Fruit fly (Drosophila melanogaster) whole organism, embryonic: Measurements from ENCODE around the gene Send1.

Experiments used
- Blimp-1 ChIP-seq: fragments of 200-800 bp; sonication (Bioruptor generic); optimal IDR thresholded peaks from 3 replicates; lab custom pipeline; 2018; ENCODE audit warnings: missing biosample characterization, missing genetic modification characterization, mild to moderate bottlenecking, moderate library complexity, missing genetic modification reagents
- CG10147 ChIP-seq: fragments of 200-800 bp; sonication (Bioruptor generic); optimal IDR thresholded peaks from 2 replicates; lab custom pipeline; 2019; ENCODE audit warnings: missing biosample characterization, mild to moderate bottlenecking, missing genetic modification characterization, moderate library complexity
- CG12071 ChIP-seq: fragments of 200-800 bp; sonication (Bioruptor generic); optimal IDR thresholded peaks from 3 replicates; lab custom pipeline; 2018; ENCODE audit warnings: missing biosample characterization, mild to moderate bottlenecking, missing genetic modification characterization
- CG1233 ChIP-seq: fragments of 200-800 bp; sonication (Bioruptor generic); optimal IDR thresholded peaks from 4 replicates; lab custom pipeline; 2018; ENCODE audit warnings: missing biosample characterization, mild to moderate bottlenecking, missing genetic modification characterization
- CG12391 ChIP-seq: fragments of 200-800 bp; sonication (Bioruptor generic); optimal IDR thresholded peaks from 3 replicates; lab custom pipeline; 2018; ENCODE audit warnings: missing biosample characterization, mild to moderate bottlenecking, missing genetic modification characterization, moderate library complexity
- CG18619 ChIP-seq: fragments of 200-800 bp; sonication (Bioruptor generic); optimal IDR thresholded peaks from 3 replicates; lab custom pipeline; 2017; ENCODE audit warnings: missing biosample characterization, mild to moderate bottlenecking, missing genetic modification characterization
- CG30431 ChIP-seq: fragments of 200-800 bp; sonication (Bioruptor generic); optimal IDR thresholded peaks from 2 replicates; lab custom pipeline; 2017; ENCODE audit warnings: missing biosample characterization, missing genetic modification characterization
- CG31441 ChIP-seq: fragments of 200-800 bp; sonication (Bioruptor generic); IDR thresholded peaks from 2 replicates; pipeline ENCODE4 v1.3.6; 2022; ENCODE audit warnings: missing biosample characterization, missing genetic modification characterization
- CG3847 ChIP-seq: fragments of 200-800 bp; sonication (Bioruptor generic); IDR thresholded peaks from 2 replicates; pipeline ENCODE4 v1.3.6; 2022; ENCODE audit warnings: missing biosample characterization, missing genetic modification characterization
- CG42726 ChIP-seq: fragments of 200-800 bp; sonication (Bioruptor generic); IDR thresholded peaks from 2 replicates; pipeline ENCODE4 v1.3.6; 2022; ENCODE audit warnings: missing biosample characterization, missing genetic modification characterization; ENCODE audit not compliant: partially characterized antibody
- CG8388 ChIP-seq: fragments of 200-800 bp; sonication (Bioruptor generic); optimal IDR thresholded peaks from 2 replicates; lab custom pipeline; 2019; ENCODE audit warnings: missing biosample characterization, mild to moderate bottlenecking, missing genetic modification characterization, moderate library complexity
- CG9727 ChIP-seq: fragments of 200-800 bp; sonication (Bioruptor generic); optimal IDR thresholded peaks from 3 replicates; lab custom pipeline; 2017; ENCODE audit warnings: missing biosample characterization, mild to moderate bottlenecking, missing genetic modification characterization
- CG9932 ChIP-seq: fragments of 200-800 bp; sonication (Bioruptor generic); IDR thresholded peaks from 2 replicates; pipeline ENCODE4 v1.3.6; 2022; ENCODE audit warnings: missing biosample characterization, missing genetic modification characterization
- D ChIP-seq, 2 experiments: fragments of 200-800 bp in 1 of 2; fragments of >200 bp in 1 of 2; sonication (Bioruptor generic) in 1 of 2; optimal IDR thresholded peaks; 2 replicates in 1 of 2; 3 replicates in 1 of 2; lab custom pipeline; 2017; ENCODE audit warnings: mild to moderate bottlenecking in 1 of 2, missing biosample characterization in 1 of 2, missing genetic modification characterization in 1 of 2, missing genetic modification reagents in 1 of 2
- Dip2 ChIP-seq: fragments of 200-800 bp; sonication (Bioruptor generic); IDR thresholded peaks from 2 replicates; pipeline ENCODE4 v1.3.6; 2022; ENCODE audit warnings: missing biosample characterization, missing genetic modification characterization
- Doc3 ChIP-seq: fragments of 200-800 bp; sonication (Bioruptor generic); IDR thresholded peaks from 3 replicates; pipeline ENCODE4 v1.3.6; 2022; ENCODE audit warnings: missing biosample characterization, missing genetic modification characterization; ENCODE audit not compliant: partially characterized antibody
- Dp ChIP-seq: fragments of 200-800 bp; sonication (Bioruptor generic); optimal IDR thresholded peaks from 2 replicates; lab custom pipeline; 2018; ENCODE audit warnings: missing biosample characterization, mild to moderate bottlenecking, missing genetic modification characterization, moderate library complexity
- Ets97D ChIP-seq: fragments of 200-800 bp; sonication (Bioruptor generic); optimal IDR thresholded peaks from 3 replicates; lab custom pipeline; 2016; ENCODE audit warnings: missing biosample characterization, missing genetic modification characterization
- Hand ChIP-seq: fragments of 200-800 bp; sonication (Bioruptor generic); optimal IDR thresholded peaks from 2 replicates; lab custom pipeline; 2017; ENCODE audit warnings: mild to moderate bottlenecking, missing biosample characterization, missing genetic modification reagents, missing genetic modification characterization
- Hey ChIP-seq: fragments of 200-800 bp; sonication (Bioruptor generic); optimal IDR thresholded peaks from 3 replicates; lab custom pipeline; 2018; ENCODE audit warnings: missing biosample characterization, mild to moderate bottlenecking, missing genetic modification characterization
- Myb ChIP-seq: fragments of 200-800 bp; sonication (Bioruptor generic); optimal IDR thresholded peaks from 2 replicates; lab custom pipeline; 2016; ENCODE audit warnings: missing biosample characterization, missing genetic modification characterization
- NC2α ChIP-seq: fragments of 200-800 bp; sonication (Bioruptor generic); optimal IDR thresholded peaks from 2 replicates; lab custom pipeline; 2016; ENCODE audit warnings: missing biosample characterization, missing genetic modification characterization
- Taf1 ChIP-seq: fragments of 200-800 bp; sonication (Bioruptor generic); IDR thresholded peaks from 2 replicates; pipeline ENCODE4 v1.3.6; 2022; ENCODE audit warnings: missing biosample characterization, missing genetic modification characterization
- Tbp ChIP-seq: fragments of >200 bp; optimal IDR thresholded peaks from 2 replicates; lab custom pipeline; 2018; ENCODE audit warnings: missing biosample characterization, missing genetic modification characterization
- al ChIP-seq: fragments of 200-800 bp; sonication (Bioruptor generic); IDR thresholded peaks from 2 replicates; pipeline ENCODE4 v1.3.6; 2022; ENCODE audit warnings: missing biosample characterization, missing genetic modification characterization
- bab2 ChIP-seq: fragments of 200-800 bp; sonication (Bioruptor generic); optimal IDR thresholded peaks from 2 replicates; lab custom pipeline; 2016; ENCODE audit warnings: missing biosample characterization, missing genetic modification characterization
- cg ChIP-seq: fragments of 200-800 bp; sonication (Bioruptor generic); optimal IDR thresholded peaks from 3 replicates; lab custom pipeline; 2019; ENCODE audit warnings: missing biosample characterization, mild to moderate bottlenecking, missing genetic modification characterization, moderate library complexity
- chif ChIP-seq, 2 experiments: fragments of 200-800 bp; sonication (Bioruptor generic); optimal IDR thresholded peaks; 3 replicates each; lab custom pipeline; 2016; ENCODE audit warnings: missing biosample characterization in 2 of 2, missing genetic modification characterization in 2 of 2
- da ChIP-seq: fragments of 200-800 bp; sonication (Bioruptor generic); optimal IDR thresholded peaks from 2 replicates; lab custom pipeline; 2016; ENCODE audit warnings: missing biosample characterization, missing genetic modification characterization
- dan ChIP-seq: fragments of 200-800 bp; sonication (Bioruptor generic); IDR thresholded peaks from 2 replicates; pipeline ENCODE4 v1.3.6; 2022; ENCODE audit warnings: missing biosample characterization, missing genetic modification characterization
- fd102C ChIP-seq: fragments of 200-800 bp; sonication (Bioruptor generic); optimal IDR thresholded peaks from 2 replicates; lab custom pipeline; 2018; ENCODE audit warnings: missing biosample characterization, mild to moderate bottlenecking, missing genetic modification characterization, moderate library complexity
- gce ChIP-seq: fragments of 200-800 bp; sonication (Bioruptor generic); IDR thresholded peaks from 3 replicates; pipeline ENCODE4 v1.3.6; 2022; ENCODE audit warnings: missing biosample characterization, missing genetic modification characterization
- gcm2 ChIP-seq: fragments of 200-800 bp; sonication (Bioruptor generic); optimal IDR thresholded peaks from 2 replicates; lab custom pipeline; 2016; ENCODE audit warnings: missing biosample characterization, missing genetic modification characterization
- nmo ChIP-seq: fragments of 200-800 bp; sonication (Bioruptor generic); optimal IDR thresholded peaks from 2 replicates; lab custom pipeline; 2018; ENCODE audit warnings: missing biosample characterization, mild to moderate bottlenecking, missing genetic modification characterization, moderate library complexity
- org-1 ChIP-seq: fragments of 200-800 bp; sonication (Bioruptor generic); optimal IDR thresholded peaks from 2 replicates; lab custom pipeline; 2017; ENCODE audit warnings: missing biosample characterization, missing genetic modification characterization
- pita ChIP-seq: fragments of 200-800 bp; sonication (Bioruptor generic); optimal IDR thresholded peaks from 2 replicates; lab custom pipeline; 2017; ENCODE audit warnings: missing biosample characterization, mild to moderate bottlenecking, missing genetic modification characterization
- pros ChIP-seq: fragments of 200-800 bp; sonication (Bioruptor generic); optimal IDR thresholded peaks from 3 replicates; lab custom pipeline; 2019; ENCODE audit warnings: missing biosample characterization, mild to moderate bottlenecking, missing genetic modification characterization, moderate library complexity
- psq ChIP-seq: fragments of 200-800 bp; sonication (Bioruptor generic); optimal IDR thresholded peaks from 2 replicates; lab custom pipeline; 2017; ENCODE audit warnings: missing biosample characterization, missing genetic modification characterization
- salm ChIP-seq: fragments of 200-800 bp; sonication (Bioruptor generic); optimal IDR thresholded peaks from 2 replicates; lab custom pipeline; 2018; ENCODE audit warnings: missing biosample characterization, mild to moderate bottlenecking, missing genetic modification characterization
- sc ChIP-seq, 3 experiments: fragments of >200 bp in 2 of 3; fragments of 200-800 bp in 1 of 3; sonication (Bioruptor generic) in 1 of 3; optimal IDR thresholded peaks; 2 replicates in 2 of 3; 3 replicates in 1 of 3; lab custom pipeline; 2017; ENCODE audit warnings: mild to moderate bottlenecking in 1 of 3, missing biosample characterization in 1 of 3, missing genetic modification characterization in 1 of 3, missing genetic modification reagents in 1 of 3
- sens-2 ChIP-seq: fragments of 200-800 bp; sonication (Bioruptor generic); IDR thresholded peaks from 2 replicates; pipeline ENCODE4 v1.3.6; 2022; ENCODE audit warnings: missing biosample characterization, missing genetic modification characterization
- shn ChIP-seq: fragments of 200-800 bp; sonication (Bioruptor generic); optimal IDR thresholded peaks from 3 replicates; lab custom pipeline; 2016; ENCODE audit warnings: missing biosample characterization, missing genetic modification characterization
- sisA ChIP-seq: fragments of 200-800 bp; sonication (Bioruptor generic); IDR thresholded peaks from 2 replicates; pipeline ENCODE4 v1.3.6; 2022; ENCODE audit warnings: missing biosample characterization, missing genetic modification characterization
- slbo ChIP-seq: fragments of 200-800 bp; sonication (Bioruptor generic); IDR thresholded peaks from 2 replicates; pipeline ENCODE4 v1.3.6; 2022; ENCODE audit warnings: missing biosample characterization, missing genetic modification characterization
- slou ChIP-seq: fragments of 200-800 bp; sonication (Bioruptor generic); optimal IDR thresholded peaks from 3 replicates; lab custom pipeline; 2016; ENCODE audit warnings: missing biosample characterization, missing genetic modification characterization
- sr ChIP-seq: fragments of 200-800 bp; sonication (Bioruptor generic); IDR thresholded peaks from 3 replicates; pipeline ENCODE4 v1.3.6; 2022; ENCODE audit warnings: missing biosample characterization, missing genetic modification characterization
- stc ChIP-seq: fragments of 200-800 bp; sonication (Bioruptor generic); IDR thresholded peaks from 2 replicates; pipeline ENCODE4 v1.3.6; 2022; ENCODE audit warnings: missing biosample characterization, missing genetic modification characterization
- tin ChIP-seq: fragments of 200-800 bp; sonication (Bioruptor generic); optimal IDR thresholded peaks from 3 replicates; lab custom pipeline; 2016; ENCODE audit warnings: missing biosample characterization, missing genetic modification characterization
- tll ChIP-seq, 2 experiments: fragments of 200-800 bp in 1 of 2; fragments of >200 bp in 1 of 2; sonication (Bioruptor generic) in 1 of 2; optimal IDR thresholded peaks; 2 replicates each; lab custom pipeline; 2017 to 2019; ENCODE audit warnings: missing biosample characterization in 2 of 2, missing genetic modification characterization in 2 of 2, mild to moderate bottlenecking in 1 of 2, moderate library complexity in 1 of 2
- zen ChIP-seq: fragments of 200-800 bp; sonication (Bioruptor generic); optimal IDR thresholded peaks from 3 replicates; lab custom pipeline; 2018; ENCODE audit warnings: missing biosample characterization, mild to moderate bottlenecking, missing genetic modification characterization, moderate library complexity

Send1 gene

dm6 chr2L:2227316-2227715 lies 27.5 kb downstream of the Send1 start (continued):
- peak; percentile 63 for TF ChIP-seq gcm2 (GFP tag; lab: Kevin White, UChicago)
- no peak for TF ChIP-seq CG10147
- TF ChIP-seq CG12071 = peak; percentile 59
- TF ChIP-seq sens-2 (GFP tag; lab: Robert Waterston, UW) = peak; percentile 48; the same call in 1 of the 2 replicates
- no peak for TF ChIP-seq zen (tag; lab: Kevin White, UChicago)
- peak; percentile 5 for TF ChIP-seq org-1 (GFP tag; lab: Kevin White, UChicago)
- TF ChIP-seq bab2 (GFP tag; lab: Kevin White, UChicago) = no peak
- TF ChIP-seq Dp = no peak
- peak; percentile 53; the same call in 1 of the 3 replicates for TF ChIP-seq sr (GFP tag; lab: Robert Waterston, UW)
- peak; percentile 0 for TF ChIP-seq pros (GFP tag; lab: Kevin White, UChicago)
- TF ChIP-seq CG12391 (tag; lab: Kevin White, UChicago) = peak; percentile 37
- TF ChIP-seq Doc3 = no peak
- TF ChIP-seq slbo (GFP tag; lab: Robert Waterston, UW) = peak; percentile 64
- TF ChIP-seq CG1233 (GFP tag; lab: Kevin White, UChicago) = no peak
- TF ChIP-seq slou = no peak
- TF ChIP-seq Myb (GFP tag; lab: Kevin White, UChicago) = no peak
- TF ChIP-seq CG31441 (GFP tag; lab: Robert Waterston, UW) = peak; percentile 44; the same call in 1 of the 2 replicates
- no peak for TF ChIP-seq Dip2 (GFP tag; lab: Robert Waterston, UW)
- TF ChIP-seq CG18619 (GFP tag; lab: Kevin White, UChicago) = no peak
- TF ChIP-seq CG42726 (GFP tag; lab: Robert Waterston, UW) = no peak
- no peak for TF ChIP-seq dan (GFP tag; lab: Robert Waterston, UW)
- no peak for TF ChIP-seq sc (optimal IDR thresholded peaks at IDR 0.05; lab: Kevin White, UChicago)
- no peak for TF ChIP-seq sc (GFP tag; optimal IDR thresholded peaks at IDR 0.05; lab: Kevin White, UChicago)
- TF ChIP-seq Blimp-1 (GFP tag; lab: Kevin White, UChicago) = peak; percentile 47
- peak; percentile 26 for TF ChIP-seq nmo (GFP tag; lab: Kevin White, UChicago)
- no peak for TF ChIP-seq psq (GFP tag; lab: Kevin White, UChicago)
- TF ChIP-seq salm (tag; lab: Kevin White, UChicago) = no peak
- TF ChIP-seq Taf1 = no peak
- peak; percentile 34; the same call in 1 of the 3 replicates for TF ChIP-seq gce
- TF ChIP-seq CG8388 (GFP tag; lab: Kevin White, UChicago) = peak; percentile 35
- no peak for TF ChIP-seq tll (GFP tag; optimal IDR thresholded peaks at IDR 0.05; lab: Kevin White, UChicago)
- TF ChIP-seq D (optimal IDR thresholded peaks at IDR 0.05; lab: Kevin White, UChicago) = no peak
- TF ChIP-seq D (GFP tag; optimal IDR thresholded peaks at IDR 0.05; lab: Kevin White, UChicago) = peak; percentile 0
- no peak for TF ChIP-seq Hand (GFP tag; lab: Kevin White, UChicago)
- TF ChIP-seq NC2α (GFP tag; lab: Kevin White, UChicago) = no peak
- TF ChIP-seq chif (GFP tag; optimal IDR thresholded peaks at IDR 0.05; lab: Kevin White, UChicago) = peak; percentile 16 to 39
- no peak for TF ChIP-seq CG3847 (GFP tag; lab: Robert Waterston, UW)
- TF ChIP-seq CG9727 = no peak
- TF ChIP-seq pita (GFP tag; lab: Kevin White, UChicago) = no peak
- TF ChIP-seq CG9932 (GFP tag; lab: Robert Waterston, UW) = no peak
- no peak for TF ChIP-seq Tbp (GFP tag; lab: Kevin White, UChicago)
- TF ChIP-seq al = no peak
- TF ChIP-seq cg (GFP tag; lab: Kevin White, UChicago) = no peak
- TF ChIP-seq tin = peak; percentile 35
- no peak for TF ChIP-seq Ets97D (GFP tag; lab: Kevin White, UChicago)
- no peak for TF ChIP-seq da (GFP tag; lab: Kevin White, UChicago)
- TF ChIP-seq fd102C = no peak
- peak; percentile 59; the same call in 1 of the 2 replicates for TF ChIP-seq sisA (GFP tag; lab: Robert Waterston, UW)
- TF ChIP-seq Hey (tag; lab: Kevin White, UChicago) = no peak
- peak; percentile 72; the same call in 1 of the 2 replicates for TF ChIP-seq stc (GFP tag; lab: Robert Waterston, UW)
- TF ChIP-seq CG30431 (GFP tag; lab: Kevin White, UChicago) = no peak
- TF ChIP-seq shn = peak; percentile 34
